Worm (Caenorhabditis elegans): ENCODE results near the gene gcl-1.

- TF ChIP-seq zip-11 (GFP tag; IDR thresholded peaks at IDR 0.05) (no peak), daf-19 (GFP tag; conservative IDR thresholded peaks at IDR 0.05) (no peak), ama-1 (optimal IDR thresholded peaks at IDR 0.05) (no peak), pha-4 (GFP tag; IDR thresholded peaks at IDR 0.05) (no peak), pha-4 (tag; optimal IDR thresholded peaks at IDR 0.05) (no peak), ceh-82 (tag; optimal IDR thresholded peaks at IDR 0.05) (no peak), ces-1 (GFP tag; optimal IDR thresholded peaks at IDR 0.05) (no peak), unc-62 (GFP tag; optimal IDR thresholded peaks at IDR 0.05 in 1 of 2) (no peak), unc-62 (tag; optimal IDR thresholded peaks at IDR 0.05) (no peak), aly-2 (tag; optimal IDR thresholded peaks at IDR 0.05) (no peak), mdt-29 (GFP tag; IDR thresholded peaks at IDR 0.05) (no peak), nhr-28 (tag; optimal IDR thresholded peaks at IDR 0.05) (no peak), ztf-11 (tag; optimal IDR thresholded peaks at IDR 0.05) (no peak)
These were observed 42.4 kb downstream of the gcl-1 start, which contains the start of the genes rla-2, popl-7 and Y62E10A.24 for ce11 chrIV:13370235-13370739.

Data from whole organism, L4 larva.